Worm (Caenorhabditis elegans): Measurements from ENCODE around the gene srsx-32.

DNA sequence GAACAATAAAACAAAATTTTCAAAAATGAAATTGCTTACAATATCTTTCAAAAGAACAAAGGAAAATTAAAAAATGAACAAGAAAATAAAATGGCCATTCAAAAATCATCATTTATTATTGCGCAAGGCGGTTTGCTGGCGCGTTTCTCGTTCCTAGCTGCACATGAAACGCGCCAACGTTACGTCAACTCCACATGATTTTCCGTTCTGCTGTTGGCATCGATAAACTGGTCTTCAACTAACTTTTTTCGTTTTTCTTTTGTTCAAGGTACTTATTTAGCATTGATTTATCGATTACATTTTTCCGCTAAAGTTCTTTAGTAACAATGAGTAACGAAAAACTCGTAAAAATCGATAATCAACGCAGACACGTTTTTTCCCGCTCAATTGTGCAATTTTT is 43.2 kb downstream of the srsx-32 start, which contains the start of the genes Y57E12AL.6 and Y57E12AL.1:
- TF ChIP-seq nhr-12 (tag; optimal IDR thresholded peaks at IDR 0.05) (no peak), mab-5 (tag; optimal IDR thresholded peaks at IDR 0.05) (no peak), ztf-11 (tag; optimal IDR thresholded peaks at IDR 0.05) (no peak), nhr-28 (tag; optimal IDR thresholded peaks at IDR 0.05) (no peak), blmp-1 (tag; optimal IDR thresholded peaks at IDR 0.05) (no peak), nhr-237 (tag; optimal IDR thresholded peaks at IDR 0.05) (peak; percentile 67), unc-39 (tag; optimal IDR thresholded peaks at IDR 0.05) (no peak), elt-3 (tag; optimal IDR thresholded peaks at IDR 0.05) (no peak), snpc-4 (tag; optimal IDR thresholded peaks at IDR 0.05) (no peak), bed-3 (GFP tag; optimal IDR thresholded peaks at IDR 0.05) (peak; percentile 39), lin-13 (tag; optimal IDR thresholded peaks at IDR 0.05) (peak; percentile 80)
